Fruit fly (Drosophila melanogaster): ENCODE measurements around the gene CG1647.

CG1647 gene

DNA sequence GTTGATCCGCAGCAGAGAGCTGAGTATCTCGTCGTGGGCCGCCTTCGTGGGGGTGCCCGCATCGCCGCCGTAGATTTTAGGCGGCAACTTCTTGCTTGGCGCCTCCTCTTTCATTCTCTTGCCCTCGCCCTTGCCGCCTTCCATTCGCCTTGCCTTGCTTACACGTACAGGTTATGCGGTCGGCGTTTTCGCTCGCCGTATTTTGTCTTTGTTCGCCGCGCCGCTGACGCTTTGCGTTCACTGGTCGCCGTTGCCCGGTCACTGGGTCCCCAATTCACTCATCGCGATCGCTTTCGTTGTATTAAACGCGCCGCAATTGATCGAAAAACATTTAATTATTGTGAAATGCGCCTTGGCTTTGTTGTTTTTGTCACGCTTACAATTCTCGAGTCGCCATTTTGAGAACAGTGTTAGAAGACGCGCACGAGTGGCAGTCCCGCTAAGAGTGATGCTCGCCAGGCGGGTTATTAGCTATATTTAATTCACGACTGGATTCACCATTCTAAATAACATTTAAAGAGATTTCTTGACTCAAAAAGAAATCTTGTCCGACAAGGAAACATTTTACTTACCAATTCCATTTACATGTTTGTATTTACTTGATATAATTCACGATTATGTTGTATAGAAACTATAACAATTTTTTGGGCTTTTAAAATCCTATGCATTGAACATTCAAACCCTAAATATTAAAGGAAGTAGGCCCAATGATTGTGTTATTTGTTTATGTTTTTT, 8.9 kb upstream of the CG1647 start, which contains the start of gene wdn (continued):
- TF ChIP-seq Dip3 (GFP tag; optimal IDR thresholded peaks at IDR 0.05) (peak; percentile 12), kah (GFP tag; optimal IDR thresholded peaks at IDR 0.05) (no peak), da (GFP tag; optimal IDR thresholded peaks at IDR 0.05) (no peak), tin (GFP tag; optimal IDR thresholded peaks at IDR 0.05) (no peak), CG10274 (GFP tag; optimal IDR thresholded peaks at IDR 0.05) (no peak), CG11560 (tag; IDR thresholded peaks at IDR 0.05) (no peak), MTF-1 (GFP tag; optimal IDR thresholded peaks at IDR 0.05; ENCODE audit: borderline replicate concordance) (no peak), sr (GFP tag; IDR thresholded peaks at IDR 0.05) (no peak), E2f2 (GFP tag; IDR thresholded peaks at IDR 0.05) (peak; percentile 35; the same call in 1 of the 2 replicates), Nf-YA (GFP tag; IDR thresholded peaks at IDR 0.05) (no peak), mam (GFP tag; optimal IDR thresholded peaks at IDR 0.05) (peak; percentile 5), hth (optimal IDR thresholded peaks at IDR 0.05) (no peak), CG4424 (GFP tag; optimal IDR thresholded peaks at IDR 0.05) (no peak), CG17186 (GFP tag; optimal IDR thresholded peaks at IDR 0.05) (peak; percentile 16), CG8281 (tag; optimal IDR thresholded peaks at IDR 0.05) (no peak), btn (GFP tag; optimal IDR thresholded peaks at IDR 0.05) (no peak), Pdp1 (GFP tag; optimal IDR thresholded peaks at IDR 0.05) (peak in 1 of 2 experiments; percentile 38), Atf3 (GFP tag; optimal IDR thresholded peaks at IDR 0.05) (no peak), az2 (GFP tag; optimal IDR thresholded peaks at IDR 0.05) (no peak), CG1792 (GFP tag; optimal IDR thresholded peaks at IDR 0.05) (no peak), twi (tag; optimal IDR thresholded peaks at IDR 0.05) (no peak), MBD-R2 (GFP tag; IDR thresholded peaks at IDR 0.05) (peak; percentile 40; the same call in 1 of the 2 replicates), CG6765 (GFP tag; optimal IDR thresholded peaks at IDR 0.05) (no peak), CHES-1-like (GFP tag; optimal IDR thresholded peaks at IDR 0.05) (peak; percentile 35), Doc3 (GFP tag; IDR thresholded peaks at IDR 0.05; ENCODE audit: partially characterized antibody) (0 out of 3 replicates have a peak, but pooled peaks have one; percentile 45), MESR4 (GFP tag; optimal IDR thresholded peaks at IDR 0.05) (peak; percentile 96), CG1603 (tag; optimal IDR thresholded peaks at IDR 0.05) (peak; percentile 41), CG8359 (GFP tag; optimal IDR thresholded peaks at IDR 0.05; ENCODE audit: borderline replicate concordance) (no peak), CG15269 (tag; optimal IDR thresholded peaks at IDR 0.05) (no peak), grau (tag; optimal IDR thresholded peaks at IDR 0.05) (no peak), chinmo (GFP tag; IDR thresholded peaks at IDR 0.05; ENCODE audit: partially characterized antibody) (0 out of 4 replicates have a peak, but pooled peaks have one; percentile 23), gsb (GFP tag; IDR thresholded peaks at IDR 0.05) (no peak), CG32772 (GFP tag; IDR thresholded peaks at IDR 0.05) (no peak), bigmax (GFP tag; optimal IDR thresholded peaks at IDR 0.05) (peak; percentile 91), Mrtf (GFP tag; IDR thresholded peaks at IDR 0.05) (no peak), ATbp (GFP tag; optimal IDR thresholded peaks at IDR 0.05) (no peak), ranshi (GFP tag; IDR thresholded peaks at IDR 0.05) (0 out of 2 replicates have a peak, but pooled peaks have one; percentile 13), odd (GFP tag; optimal IDR thresholded peaks at IDR 0.05) (no peak), row (GFP tag; IDR thresholded peaks at IDR 0.05) (peak; percentile 74), sim (GFP tag; IDR thresholded peaks at IDR 0.05) (no peak), CG12942 (GFP tag; optimal IDR thresholded peaks at IDR 0.05) (no peak), unc-4 (GFP tag; IDR thresholded peaks at IDR 0.05; ENCODE audit: partially characterized antibody) (no peak), CG31441 (GFP tag; IDR thresholded peaks at IDR 0.05) (no peak), Myb (GFP tag; optimal IDR thresholded peaks at IDR 0.05) (no peak), slbo (GFP tag; IDR thresholded peaks at IDR 0.05) (peak; percentile 62), CG42726 (GFP tag; IDR thresholded peaks at IDR 0.05; ENCODE audit: partially characterized antibody) (no peak), CG13624 (GFP tag; optimal IDR thresholded peaks at IDR 0.05) (peak; percentile 59), CG15073 (GFP tag; optimal IDR thresholded peaks at IDR 0.05) (no peak), al (GFP tag; IDR thresholded peaks at IDR 0.05) (no peak), hbn (GFP tag; IDR thresholded peaks at IDR 0.05; ENCODE audit: partially characterized antibody) (no peak)
